Fruit fly (Drosophila melanogaster): ENCODE data around the gene rst.

dm6 chrX:2951637-2952036 lies 22.0 kb downstream of the rst start:
- TF ChIP-seq cic (GFP tag; optimal IDR thresholded peaks at IDR 0.05) (no peak), Hr96 (GFP tag; optimal IDR thresholded peaks at IDR 0.05) (no peak), ovo (GFP tag; optimal IDR thresholded peaks at IDR 0.05) (no peak), CG11617 (GFP tag; optimal IDR thresholded peaks at IDR 0.05) (no peak), Clk (GFP tag; optimal IDR thresholded peaks at IDR 0.05) (no peak), CG12768 (GFP tag; optimal IDR thresholded peaks at IDR 0.05) (no peak), Mnt (GFP tag; optimal IDR thresholded peaks at IDR 0.05) (no peak), CG14711 (tag; optimal IDR thresholded peaks at IDR 0.05) (no peak), CG33017 (tag; optimal IDR thresholded peaks at IDR 0.05) (no peak), kay (GFP tag; ENCODE audit: borderline replicate concordance) (no peak)
